Worm (Caenorhabditis elegans) whole organism, L1 larva: ENCODE measurements around the gene csn-4.
A peak's percentile ranks its signal among the peaks of the same experiment; 100 is the strongest.

Experiments
- C04F5.9 ChIP-seq: sonication (generic microtip); optimal IDR thresholded peaks from 2 replicates; lab custom pipeline; 2016; ENCODE audit warnings: missing genetic modification characterization, missing compliant biosample characterization
- F16B12.6 ChIP-seq: fragments of 150-350 bp; optimal IDR thresholded peaks from 2 replicates; lab custom pipeline; 2014; ENCODE audit warnings: missing biosample characterization, missing genetic modification characterization
- ceh-63 ChIP-seq: fragments of 200-800 bp; sonication (Bioruptor generic); optimal IDR thresholded peaks from 2 replicates; lab custom pipeline; 2018; ENCODE audit warnings: mild to moderate bottlenecking, missing genetic modification characterization, missing compliant biosample characterization
- ceh-82 ChIP-seq, 3 experiments: fragments of 150-350 bp in 1 of 3; sonication (generic microtip) in 2 of 3; optimal IDR thresholded peaks; 2 replicates each; lab custom pipeline; 2014 to 2017; ENCODE audit warnings: missing biosample characterization in 3 of 3, missing genetic modification characterization in 3 of 3
- ceh-88 ChIP-seq: fragments of 200-800 bp; sonication (Bioruptor generic); IDR thresholded peaks from 2 replicates; pipeline ENCODE4 v1.3.6; 2022; ENCODE audit warnings: missing genetic modification characterization, missing compliant biosample characterization
- ceh-90 ChIP-seq: sonication (generic microtip); optimal IDR thresholded peaks from 2 replicates; lab custom pipeline; 2016; ENCODE audit warnings: missing genetic modification characterization, missing compliant biosample characterization
- ces-1 ChIP-seq: fragments of 150-350 bp; optimal IDR thresholded peaks from 2 replicates; lab custom pipeline; 2014; ENCODE audit warnings: missing biosample characterization, missing genetic modification reagents, missing genetic modification characterization
- dpl-1 ChIP-seq, 3 experiments: fragments of 150-350 bp in 2 of 3; sonication (generic microtip) in 1 of 3; optimal IDR thresholded peaks; 2 replicates each; lab custom pipeline; 2014 to 2017; ENCODE audit warnings: missing biosample characterization in 3 of 3, missing genetic modification characterization in 3 of 3, missing genetic modification reagents in 3 of 3
- dsc-1 ChIP-seq: sonication (generic microtip); optimal IDR thresholded peaks from 2 replicates; lab custom pipeline; 2016; ENCODE audit warnings: mild to moderate bottlenecking, missing genetic modification characterization, missing compliant biosample characterization
- efl-3 ChIP-seq: fragments of 200-800 bp; sonication (Bioruptor generic); optimal IDR thresholded peaks from 2 replicates; lab custom pipeline; 2018; ENCODE audit warnings: mild to moderate bottlenecking, missing genetic modification characterization, missing compliant biosample characterization
- egl-13 ChIP-seq: sonication (generic microtip); optimal IDR thresholded peaks from 2 replicates; lab custom pipeline; 2016; ENCODE audit warnings: missing genotype, missing genetic modification reagents, missing genetic modification characterization, missing compliant biosample characterization
- egl-27 ChIP-seq, 2 experiments: fragments of 150-350 bp in 1 of 2; sonication (generic microtip); optimal IDR thresholded peaks; 3 replicates each; lab custom pipeline; 2017 to 2018; ENCODE audit warnings: missing biosample characterization in 2 of 2, missing genetic modification characterization in 2 of 2, missing genetic modification reagents in 2 of 2
- elt-2 ChIP-seq: sonication (generic microtip); optimal IDR thresholded peaks from 2 replicates; lab custom pipeline; 2016; ENCODE audit warnings: missing genetic modification characterization, mild to moderate bottlenecking, inconsistent platforms, missing compliant biosample characterization, missing genetic modification reagents
- elt-3 ChIP-seq, 6 experiments: fragments of 150-350 bp in 1 of 6; sonication (generic microtip); optimal IDR thresholded peaks; 2 replicates each; lab custom pipeline; 2017 to 2018; ENCODE audit warnings: missing biosample characterization in 6 of 6, missing genetic modification characterization in 6 of 6, inconsistent platforms in 1 of 6
- ets-5 ChIP-seq: fragments of 200-800 bp; sonication (Bioruptor generic); IDR thresholded peaks from 2 replicates; pipeline ENCODE4 v1.3.6; 2022; ENCODE audit warnings: missing genetic modification characterization, missing compliant biosample characterization
- fkh-10 ChIP-seq: sonication (generic microtip); optimal IDR thresholded peaks from 2 replicates; lab custom pipeline; 2017; ENCODE audit warnings: missing biosample characterization, missing genetic modification reagents, missing genetic modification characterization
- fkh-8 ChIP-seq: sonication (generic microtip); optimal IDR thresholded peaks from 2 replicates; lab custom pipeline; 2016; ENCODE audit warnings: mild to moderate bottlenecking, missing genetic modification characterization, missing compliant biosample characterization
- hpl-2 ChIP-seq: fragments of 150-350 bp; optimal IDR thresholded peaks from 2 replicates; lab custom pipeline; 2014; ENCODE audit warnings: missing biosample characterization, missing genetic modification reagents, missing genetic modification characterization
- jun-1 ChIP-seq: fragments of 150-350 bp; optimal IDR thresholded peaks from 2 replicates; lab custom pipeline; 2014; ENCODE audit warnings: missing biosample characterization, missing genetic modification reagents, missing genetic modification characterization
- lin-15B ChIP-seq: fragments of 150-350 bp; sonication (generic microtip); optimal IDR thresholded peaks from 3 replicates; lab custom pipeline; 2014; ENCODE audit warnings: missing biosample characterization, missing genetic modification characterization
- lir-3 ChIP-seq: sonication (generic microtip); optimal IDR thresholded peaks from 2 replicates; lab custom pipeline; 2016; ENCODE audit warnings: mild to moderate bottlenecking, missing genetic modification characterization, moderate library complexity, missing compliant biosample characterization; ENCODE audit not compliant: poor library complexity
- lsy-2 ChIP-seq, 2 experiments: fragments of 150-350 bp; optimal IDR thresholded peaks; 2 replicates each; lab custom pipeline; 2014; ENCODE audit warnings: missing biosample characterization in 2 of 2, missing genetic modification characterization in 2 of 2
- mab-9 ChIP-seq: fragments of 200-800 bp; sonication (Bioruptor generic); IDR thresholded peaks from 2 replicates; pipeline ENCODE4 v1.3.6; 2022; ENCODE audit warnings: missing genetic modification reagents, missing genetic modification characterization, missing compliant biosample characterization
- mdl-1 ChIP-seq, 2 experiments: fragments of 150-350 bp; optimal IDR thresholded peaks; 2 replicates each; lab custom pipeline; 2014 to 2017; ENCODE audit warnings: missing biosample characterization in 2 of 2, missing genetic modification characterization in 2 of 2, inconsistent platforms in 1 of 2
- mef-2 ChIP-seq: fragments of 150-350 bp; optimal IDR thresholded peaks from 2 replicates; lab custom pipeline; 2014; ENCODE audit warnings: missing biosample characterization, missing genetic modification characterization
- nhr-11 ChIP-seq: fragments of 150-350 bp; optimal IDR thresholded peaks from 2 replicates; lab custom pipeline; 2014; ENCODE audit warnings: missing biosample characterization, missing genetic modification characterization
- nhr-12 ChIP-seq: sonication (generic microtip); optimal IDR thresholded peaks from 2 replicates; lab custom pipeline; 2017; ENCODE audit warnings: missing biosample characterization, missing genetic modification characterization
- nhr-19 ChIP-seq: fragments of 200-800 bp; sonication (Bioruptor generic); conservative IDR thresholded peaks from 2 replicates; pipeline ENCODE4 v1.3.6; 2022; ENCODE audit warnings: missing genetic modification characterization, missing compliant biosample characterization
- nhr-20 ChIP-seq: sonication (generic microtip); optimal IDR thresholded peaks from 2 replicates; lab custom pipeline; 2016; ENCODE audit warnings: mild to moderate bottlenecking, missing genetic modification characterization, missing compliant biosample characterization
- nhr-237 ChIP-seq: fragments of 150-350 bp; optimal IDR thresholded peaks from 2 replicates; lab custom pipeline; 2014; ENCODE audit warnings: missing biosample characterization, missing genetic modification characterization
- nhr-28 ChIP-seq: fragments of 150-350 bp; optimal IDR thresholded peaks from 2 replicates; lab custom pipeline; 2014; ENCODE audit warnings: missing biosample characterization, missing genetic modification characterization
- nhr-71 ChIP-seq: sonication (generic microtip); optimal IDR thresholded peaks from 2 replicates; lab custom pipeline; 2016; ENCODE audit warnings: mild to moderate bottlenecking, missing genetic modification characterization, moderate library complexity, missing compliant biosample characterization
- nhr-77 ChIP-seq: fragments of 150-350 bp; optimal IDR thresholded peaks from 2 replicates; lab custom pipeline; 2014; ENCODE audit warnings: missing biosample characterization, missing genetic modification characterization
- nhr-85 ChIP-seq: sonication (generic microtip); peaks from one replicate; lab custom pipeline; 2016; ENCODE audit warnings: missing genetic modification characterization, inconsistent platforms, missing compliant biosample characterization
- rnt-1 ChIP-seq: sonication (generic microtip); optimal IDR thresholded peaks from 2 replicates; lab custom pipeline; 2016; ENCODE audit warnings: mild to moderate bottlenecking, missing genetic modification characterization, moderate library complexity, missing compliant biosample characterization
- skn-1 ChIP-seq: fragments of 150-350 bp; optimal IDR thresholded peaks from 2 replicates; lab custom pipeline; 2014; ENCODE audit warnings: missing biosample characterization, missing genetic modification characterization
- snu-23 ChIP-seq: sonication (generic microtip); optimal IDR thresholded peaks from 2 replicates; lab custom pipeline; 2016; ENCODE audit warnings: missing genetic modification characterization, missing compliant biosample characterization
- sptf-1 ChIP-seq: fragments of 150-350 bp; optimal IDR thresholded peaks from 2 replicates; lab custom pipeline; 2014; ENCODE audit warnings: missing biosample characterization, missing genetic modification characterization
- swsn-7 ChIP-seq: sonication (generic microtip); optimal IDR thresholded peaks from 2 replicates; lab custom pipeline; 2016; ENCODE audit warnings: missing genetic modification characterization, missing compliant biosample characterization
- tlp-1 ChIP-seq: fragments of 150-350 bp; optimal IDR thresholded peaks from 2 replicates; lab custom pipeline; 2014; ENCODE audit warnings: missing biosample characterization, missing genetic modification characterization
- unc-130 ChIP-seq: fragments of 150-350 bp; optimal IDR thresholded peaks from 2 replicates; lab custom pipeline; 2017; ENCODE audit warnings: missing biosample characterization, missing genetic modification characterization, inconsistent platforms
- unc-30 ChIP-seq: sonication (generic microtip); optimal IDR thresholded peaks from 2 replicates; lab custom pipeline; 2017; ENCODE audit warnings: missing biosample characterization, missing genetic modification characterization
- unc-86 ChIP-seq: sonication (generic microtip); optimal IDR thresholded peaks from 2 replicates; lab custom pipeline; 2016; ENCODE audit warnings: missing genetic modification characterization, missing compliant biosample characterization
- zag-1 ChIP-seq: fragments of 150-350 bp; optimal IDR thresholded peaks from 2 replicates; lab custom pipeline; 2014; ENCODE audit warnings: missing biosample characterization, missing genetic modification characterization

The csn-4 gene

DNA sequence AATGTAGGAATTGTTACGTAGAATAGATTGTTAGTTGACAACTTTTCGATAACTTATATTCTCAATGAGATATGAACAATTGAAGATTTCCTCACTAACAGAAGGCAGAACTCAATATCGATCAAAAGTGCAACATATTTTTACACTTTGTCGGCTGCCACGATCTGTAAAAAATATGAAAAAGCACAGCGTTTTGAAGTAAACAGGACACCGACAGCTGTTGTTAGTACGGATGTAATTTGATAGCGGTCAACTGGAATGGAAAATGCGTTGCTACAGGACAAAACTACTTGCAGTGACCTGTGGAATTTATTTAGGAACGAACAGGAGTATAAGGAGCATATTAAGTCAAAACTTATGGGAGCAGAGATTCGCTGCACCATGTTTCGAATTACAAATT, 19.2 kb upstream of the csn-4 start (continued):
- TF ChIP-seq tlp-1 (tag; lab: Kevin White, UChicago): no peak
- TF ChIP-seq zag-1 (tag; lab: Kevin White, UChicago): no peak
- no peak for TF ChIP-seq nhr-28
- no peak for TF ChIP-seq dsc-1
- no peak for TF ChIP-seq ceh-88 (GFP tag; lab: Robert Waterston, UW)

DNA sequence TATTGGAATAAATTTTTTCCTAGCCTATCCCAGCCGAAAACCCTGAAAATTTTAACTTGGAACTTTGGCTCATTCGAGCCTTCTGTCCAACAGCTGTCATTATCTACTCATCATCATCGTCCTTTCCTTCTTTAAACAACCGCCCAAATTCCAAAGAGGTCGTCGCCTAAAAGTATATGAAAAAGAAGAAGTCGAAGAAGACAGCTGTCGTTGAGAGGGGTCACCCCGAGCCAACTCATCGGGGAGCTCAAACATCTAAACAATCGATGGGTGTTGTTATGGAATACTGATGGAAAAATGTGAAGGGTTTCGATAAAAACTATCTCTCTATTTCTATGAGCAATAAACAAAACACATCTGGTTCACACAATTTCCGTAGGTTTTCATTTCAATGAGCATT, 18.3 kb upstream of the csn-4 start:
- TF ChIP-seq C04F5.9: no peak
- TF ChIP-seq rnt-1 (tag; lab: Kevin White, UChicago): peak; percentile 77
- peak; percentile 16 to 32 for TF ChIP-seq lsy-2 (tag; optimal IDR thresholded peaks at IDR 0.05; lab: Kevin White, UChicago)
- no peak for TF ChIP-seq nhr-12 (tag; lab: Kevin White, UChicago)
- no peak for TF ChIP-seq nhr-11 (tag; lab: Kevin White, UChicago)
- peak; percentile 36 for TF ChIP-seq snu-23 (GFP tag; lab: Kevin White, UChicago)
- peak; percentile 76 for TF ChIP-seq nhr-71
- TF ChIP-seq nhr-19 (GFP tag; lab: Robert Waterston, UW): peak; percentile 38
- TF ChIP-seq unc-130 (tag; lab: Kevin White, UChicago): peak; percentile 27
- no peak for TF ChIP-seq fkh-10 (GFP tag; lab: Kevin White, UChicago)

DNA sequence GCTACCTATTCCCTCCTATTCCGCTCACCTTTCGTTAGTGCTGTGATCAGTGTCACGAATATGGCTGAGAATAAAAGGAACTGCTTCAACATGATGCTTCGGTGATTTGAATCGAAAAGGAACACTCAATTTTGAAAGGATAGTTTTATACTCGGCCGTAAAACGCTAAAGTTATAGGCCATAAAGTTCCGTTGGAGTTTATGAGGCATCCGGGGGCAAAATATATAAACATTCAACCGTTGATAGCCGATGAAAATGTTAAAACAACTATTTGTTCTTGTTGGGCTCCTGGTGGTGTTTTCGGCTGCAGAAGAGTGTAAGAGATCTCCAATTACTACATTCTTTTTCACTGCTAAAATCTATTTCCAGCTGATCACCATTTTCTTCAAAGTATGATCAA, 17.7 kb upstream of the csn-4 start, which contains the start of the genes C44B12.9 and C44B12.3:
Gene C44B12.9, minus strand, starts transcription at position 101 of the 400 bp plus-strand sequence.
Gene C44B12.3, plus strand, starts transcription at position 249 of the 400 bp plus-strand sequence.
- TF ChIP-seq ets-5 (GFP tag; lab: Robert Waterston, UW) (no peak), nhr-20 (tag; lab: Kevin White, UChicago) (no peak), tlp-1 (tag; lab: Kevin White, UChicago) (no peak), lin-15B (tag; lab: Kevin White, UChicago) (no peak), ceh-63 (no peak), elt-3 (tag; optimal IDR thresholded peaks at IDR 0.05; lab: Kevin White, UChicago) (no peak), rnt-1 (tag; lab: Kevin White, UChicago) (no peak), skn-1 (tag; lab: Kevin White, UChicago) (no peak), F16B12.6 (tag; lab: Kevin White, UChicago) (no peak), fkh-10 (GFP tag; lab: Kevin White, UChicago) (no peak), dpl-1 (GFP tag; optimal IDR thresholded peaks at IDR 0.05; lab: Kevin White, UChicago) (no peak), egl-13 (tag; lab: Kevin White, UChicago) (no peak), dsc-1 (no peak)
- TF ChIP-seq, all 84 proteins: peak for 0

DNA sequence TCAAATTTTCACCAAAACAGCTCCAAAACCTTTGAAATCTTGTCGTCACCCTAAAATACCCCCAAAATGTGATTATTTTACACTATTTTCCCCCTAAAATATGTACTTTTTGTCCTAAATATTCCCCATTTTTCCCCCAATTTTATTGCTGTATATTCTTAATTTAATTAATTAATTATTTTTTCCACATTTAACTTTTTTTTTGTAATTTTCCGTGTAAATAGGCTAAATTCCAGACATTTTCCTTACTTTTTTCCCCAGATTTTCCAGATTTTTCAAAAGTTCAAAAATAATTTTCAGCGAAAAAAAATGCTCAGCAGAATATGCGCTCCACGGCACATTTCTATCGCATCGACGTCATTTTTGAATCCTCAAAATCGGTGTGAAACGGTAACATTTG, 10.3 kb upstream of the csn-4 start, which contains the start of gene cox-18:
Gene cox-18, plus strand, starts transcription at position 301 of the 400 bp plus-strand sequence.
- TF ChIP-seq snu-23 (GFP tag; lab: Kevin White, UChicago): no peak
- no peak for TF ChIP-seq ceh-82 (tag; optimal IDR thresholded peaks at IDR 0.05; lab: Kevin White, UChicago)
- no peak for TF ChIP-seq ceh-90 (tag; lab: Kevin White, UChicago)
- no peak for TF ChIP-seq mdl-1 (tag; optimal IDR thresholded peaks at IDR 0.05; lab: Kevin White, UChicago)
- no peak for TF ChIP-seq rnt-1 (tag; lab: Kevin White, UChicago)
- TF ChIP-seq ces-1 (GFP tag; lab: Kevin White, UChicago): no peak
- TF ChIP-seq lsy-2 (tag; optimal IDR thresholded peaks at IDR 0.05; lab: Kevin White, UChicago): no peak
- no peak for TF ChIP-seq nhr-19 (GFP tag; lab: Robert Waterston, UW)
- no peak for TF ChIP-seq nhr-85 (tag; lab: Kevin White, UChicago)
- TF ChIP-seq ets-5 (GFP tag; lab: Robert Waterston, UW): no peak
- no peak for TF ChIP-seq egl-27 (tag; optimal IDR thresholded peaks at IDR 0.05; lab: Kevin White, UChicago)
- no peak for TF ChIP-seq mab-9
- no peak for TF ChIP-seq tlp-1 (tag; lab: Kevin White, UChicago)
- no peak for TF ChIP-seq jun-1 (tag; lab: Kevin White, UChicago)

DNA sequence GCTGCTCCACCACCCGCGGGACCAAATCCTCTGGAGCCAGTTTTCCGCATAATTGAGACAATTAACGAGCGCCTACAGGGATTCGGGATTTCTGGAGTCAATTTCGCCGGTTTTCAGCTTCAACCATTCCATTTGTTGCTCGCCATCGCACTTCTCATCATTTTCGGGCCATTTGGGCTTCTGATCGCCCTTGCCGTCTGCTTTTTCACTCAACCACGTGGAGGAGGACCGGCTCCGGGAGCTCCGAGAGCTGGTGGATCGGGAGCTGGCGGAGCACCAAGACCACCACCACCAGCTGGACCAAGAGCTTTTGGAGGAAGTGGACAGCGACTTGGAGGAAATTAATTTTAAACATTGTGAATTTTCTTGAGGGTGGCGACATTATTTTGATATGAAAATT, 9.3 kb upstream of the csn-4 start:
- TF ChIP-seq mef-2 (no peak), nhr-77 (no peak), ets-5 (GFP tag; lab: Robert Waterston, UW) (no peak), hpl-2 (GFP tag; lab: Kevin White, UChicago) (no peak), fkh-8 (no peak), unc-30 (tag; lab: Kevin White, UChicago) (no peak), nhr-20 (tag; lab: Kevin White, UChicago) (no peak), ceh-88 (GFP tag; lab: Robert Waterston, UW) (no peak), nhr-71 (no peak), elt-2 (tag; lab: Kevin White, UChicago) (no peak), efl-3 (no peak), nhr-237 (tag; lab: Kevin White, UChicago) (no peak), sptf-1 (no peak), swsn-7 (tag; lab: Kevin White, UChicago) (no peak), unc-130 (tag; lab: Kevin White, UChicago) (no peak), lsy-2 (tag; optimal IDR thresholded peaks at IDR 0.05; lab: Kevin White, UChicago) (no peak), ceh-82 (tag; optimal IDR thresholded peaks at IDR 0.05; lab: Kevin White, UChicago) (no peak), lir-3 (tag; lab: Kevin White, UChicago) (no peak), unc-86 (no peak)
